Worm (Caenorhabditis elegans) whole organism, mixed stage, embryonic: ENCODE results near the gene idpc-2.

Source experiments
- blmp-1 ChIP-seq: fragments of 150-350 bp; optimal IDR thresholded peaks from 2 replicates; lab custom pipeline; 2014; ENCODE audit warnings: missing biosample characterization, missing genetic modification characterization
- ces-1 ChIP-seq: fragments of 150-350 bp; optimal IDR thresholded peaks from 2 replicates; lab custom pipeline; 2014; ENCODE audit warnings: missing biosample characterization, missing genetic modification reagents, missing genetic modification characterization
- drap-1 ChIP-seq: fragments of 200-800 bp; sonication (Bioruptor generic); optimal IDR thresholded peaks from 3 replicates; lab custom pipeline; 2018; ENCODE audit warnings: mild to moderate bottlenecking, missing genetic modification characterization, missing compliant biosample characterization
- flh-1 ChIP-seq: fragments of 200-800 bp; sonication (Bioruptor generic); optimal IDR thresholded peaks from 2 replicates; lab custom pipeline; 2018; ENCODE audit warnings: mild to moderate bottlenecking, missing genetic modification characterization, moderate library complexity, missing compliant biosample characterization
- lin-13 ChIP-seq: fragments of 150-350 bp; optimal IDR thresholded peaks from 2 replicates; lab custom pipeline; 2014; ENCODE audit warnings: missing biosample characterization, missing genetic modification characterization
- nhr-12 ChIP-seq: fragments of 150-350 bp; optimal IDR thresholded peaks from 2 replicates; lab custom pipeline; 2014; ENCODE audit warnings: missing biosample characterization, missing genetic modification characterization
- nhr-237 ChIP-seq: fragments of 150-350 bp; optimal IDR thresholded peaks from 2 replicates; lab custom pipeline; 2014; ENCODE audit warnings: missing biosample characterization, missing genetic modification characterization
- nhr-76 ChIP-seq: sonication (generic microtip); optimal IDR thresholded peaks from 2 replicates; lab custom pipeline; 2017; ENCODE audit warnings: missing biosample characterization, missing genetic modification characterization
- snpc-4 ChIP-seq: fragments of 150-350 bp; optimal IDR thresholded peaks from 2 replicates; lab custom pipeline; 2014; ENCODE audit warnings: missing biosample characterization, missing genetic modification characterization
- tbx-8 ChIP-seq: fragments of 200-800 bp; sonication (Bioruptor generic); optimal IDR thresholded peaks from 2 replicates; lab custom pipeline; 2018; ENCODE audit warnings: mild to moderate bottlenecking, missing genetic modification characterization, moderate library complexity, missing compliant biosample characterization
- unc-39 ChIP-seq: fragments of 150-350 bp; optimal IDR thresholded peaks from 2 replicates; lab custom pipeline; 2014; ENCODE audit warnings: missing biosample characterization, missing genetic modification characterization

DNA sequence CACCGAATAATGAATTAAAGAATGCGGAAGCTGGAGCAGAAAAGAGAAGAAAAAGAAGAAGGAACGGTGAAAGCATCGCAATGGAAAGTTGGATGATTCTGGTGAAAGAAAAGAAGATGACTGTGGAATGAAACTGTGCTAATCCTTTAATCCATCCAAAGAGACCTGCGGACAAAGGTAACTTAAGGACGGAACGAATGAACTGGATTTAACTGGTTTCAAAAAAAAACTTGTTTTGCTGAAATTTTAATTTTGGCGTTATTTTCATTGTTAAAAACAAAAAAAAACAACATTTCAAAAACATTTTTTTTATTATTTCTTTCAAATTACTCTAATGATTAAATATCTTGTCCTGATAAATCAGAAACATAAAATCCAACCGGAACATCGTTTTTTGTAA is 15.8 kb upstream of the idpc-2 start, which contains the start of gene grl-12:
- no peak for TF ChIP-seq drap-1 (GFP tag; lab: Kevin White, UChicago)
- no peak for TF ChIP-seq snpc-4
- no peak for TF ChIP-seq nhr-76
- no peak for TF ChIP-seq ces-1 (GFP tag; lab: Kevin White, UChicago)
- no peak for TF ChIP-seq tbx-8
- no peak for TF ChIP-seq unc-39 (tag; lab: Kevin White, UChicago)
- TF ChIP-seq blmp-1 (tag; lab: Kevin White, UChicago) = no peak
- TF ChIP-seq nhr-237 (tag; lab: Kevin White, UChicago) = no peak
- no peak for TF ChIP-seq flh-1 (GFP tag; lab: Kevin White, UChicago)
- no peak for TF ChIP-seq nhr-12
- no peak for TF ChIP-seq lin-13 (tag; lab: Kevin White, UChicago)
